Fruit fly (Drosophila melanogaster): ENCODE data around the gene CG14367.

dm6 chr3R:13713984-13714532, 20.2 kb downstream of the CG14367 start:
- no peak for TF ChIP-seq CG8478 (optimal IDR thresholded peaks at IDR 0.05)
- no peak for TF ChIP-seq CTCF (optimal IDR thresholded peaks at IDR 0.05)

All from S2 (cell line).